Fruit fly (Drosophila melanogaster): ENCODE results near the gene Vha26.

Vha26 gene

dm6 chr3R:5565623-5566022, 25.9 kb upstream of the Vha26 start (continued):
- peak; percentile 56 for TF ChIP-seq CG12942 (GFP tag; optimal IDR thresholded peaks at IDR 0.05)
- TF ChIP-seq CG30020 (tag; optimal IDR thresholded peaks at IDR 0.05) = no peak
- peak; percentile 82 for TF ChIP-seq Fer1 (GFP tag; optimal IDR thresholded peaks at IDR 0.05)
- peak; percentile 40 for TF ChIP-seq slou (GFP tag; optimal IDR thresholded peaks at IDR 0.05)
- TF ChIP-seq HLHmδ (GFP tag; optimal IDR thresholded peaks at IDR 0.05) = no peak
- peak; percentile 91 for TF ChIP-seq CG18599 (GFP tag; optimal IDR thresholded peaks at IDR 0.05)
- peak; percentile 51 for TF ChIP-seq CG31365 (tag; optimal IDR thresholded peaks at IDR 0.05)
- peak; percentile 64 for TF ChIP-seq CG7987 (GFP tag; optimal IDR thresholded peaks at IDR 0.05)
- TF ChIP-seq CG8388 (GFP tag; optimal IDR thresholded peaks at IDR 0.05) = peak; percentile 75
- TF ChIP-seq HLH54F (GFP tag; optimal IDR thresholded peaks at IDR 0.05) = peak; percentile 80
- TF ChIP-seq CG9876 (GFP tag; optimal IDR thresholded peaks at IDR 0.05) = peak; percentile 6
- peak; percentile 60 for TF ChIP-seq D19A (tag; optimal IDR thresholded peaks at IDR 0.05)
- TF ChIP-seq CrebB (tag; optimal IDR thresholded peaks at IDR 0.05) = peak; percentile 53
- peak; percentile 67 for TF ChIP-seq Adf1 (GFP tag; IDR thresholded peaks at IDR 0.05)
- TF ChIP-seq Elba2 (GFP tag; optimal IDR thresholded peaks at IDR 0.05) = no peak
- no peak for TF ChIP-seq crp (GFP tag; optimal IDR thresholded peaks at IDR 0.05)
- TF ChIP-seq HmgD (GFP tag; optimal IDR thresholded peaks at IDR 0.05) = no peak
- TF ChIP-seq CG1792 (GFP tag; optimal IDR thresholded peaks at IDR 0.05) = peak; percentile 63
- TF ChIP-seq CG1602 (GFP tag; optimal IDR thresholded peaks at IDR 0.05) = peak; percentile 56
- peak; percentile 69 for TF ChIP-seq CG10543 (GFP tag; optimal IDR thresholded peaks at IDR 0.05)
- peak; percentile 81 for TF ChIP-seq NfI (GFP tag; optimal IDR thresholded peaks at IDR 0.05)
- peak; percentile 71; the same call in 1 of the 2 replicates for TF ChIP-seq CG16779 (GFP tag; IDR thresholded peaks at IDR 0.05)
- TF ChIP-seq CG10321 (GFP tag; IDR thresholded peaks at IDR 0.05) = peak; percentile 41; the same call in 1 of the 2 replicates
- TF ChIP-seq shn (GFP tag; optimal IDR thresholded peaks at IDR 0.05) = peak; percentile 71
- peak; percentile 46 to 70 for TF ChIP-seq chif (GFP tag; optimal IDR thresholded peaks at IDR 0.05)
- TF ChIP-seq CG6654 (GFP tag; optimal IDR thresholded peaks at IDR 0.05) = peak; percentile 19
- TF ChIP-seq ken (GFP tag; IDR thresholded peaks at IDR 0.05) = peak; percentile 92
- peak; percentile 88 for TF ChIP-seq CG12769 (tag; optimal IDR thresholded peaks at IDR 0.05)
- peak; percentile 52 for TF ChIP-seq Max (GFP tag; optimal IDR thresholded peaks at IDR 0.05)
- TF ChIP-seq run (tag; optimal IDR thresholded peaks at IDR 0.05) = peak; percentile 41
- TF ChIP-seq CG14050 (GFP tag; IDR thresholded peaks at IDR 0.05) = peak; percentile 80
- peak; percentile 54 for TF ChIP-seq CG18764 (GFP tag; optimal IDR thresholded peaks at IDR 0.05)
- TF ChIP-seq CG4820 (GFP tag; optimal IDR thresholded peaks at IDR 0.05) = peak; percentile 65
- TF ChIP-seq stwl (tag; optimal IDR thresholded peaks at IDR 0.05) = no peak
- TF ChIP-seq CG10209 (GFP tag; optimal IDR thresholded peaks at IDR 0.05) = peak; percentile 82
- peak; percentile 5 for TF ChIP-seq CG8359 (GFP tag; optimal IDR thresholded peaks at IDR 0.05; ENCODE audit: borderline replicate concordance)
- TF ChIP-seq CG11093 (GFP tag; IDR thresholded peaks at IDR 0.05) = peak; percentile 49; the same call in 1 of the 3 replicates
- no peak for TF ChIP-seq CG4328 (GFP tag; optimal IDR thresholded peaks at IDR 0.05)
- peak; percentile 86 for TF ChIP-seq lmd (GFP tag; IDR thresholded peaks at IDR 0.05)
- peak; percentile 95 for TF ChIP-seq exex (tag; optimal IDR thresholded peaks at IDR 0.05)
- TF ChIP-seq otp (GFP tag; IDR thresholded peaks at IDR 0.05) = peak; percentile 85
- TF ChIP-seq sob (GFP tag; IDR thresholded peaks at IDR 0.05) = peak; percentile 85
- no peak for TF ChIP-seq CG14860 (GFP tag; IDR thresholded peaks at IDR 0.05; ENCODE audit: partially characterized antibody)
- TF ChIP-seq Xrp1 (GFP tag; IDR thresholded peaks at IDR 0.05) = peak; percentile 82
- TF ChIP-seq ase (GFP tag; IDR thresholded peaks at IDR 0.05) = peak; percentile 90
- TF ChIP-seq h (optimal IDR thresholded peaks at IDR 0.05) = no peak
- TF ChIP-seq gem (tag; optimal IDR thresholded peaks at IDR 0.05) = no peak
- peak; percentile 61 for TF ChIP-seq CG18619 (GFP tag; optimal IDR thresholded peaks at IDR 0.05)
- no peak for TF ChIP-seq amos (GFP tag; IDR thresholded peaks at IDR 0.05; ENCODE audit: partially characterized antibody)
- peak; percentile 98 for TF ChIP-seq Med (GFP tag)
- TF ChIP-seq dan (GFP tag; IDR thresholded peaks at IDR 0.05) = 0 out of 2 replicates have a peak, but pooled peaks have one; percentile 26

Data from whole organism, embryonic.